Fruit fly (Drosophila melanogaster) whole organism, wandering third instar larva: ENCODE measurements around the gene Eig71Ed.

Experiments
- Abd-B ChIP-seq: fragments of >200 bp; optimal IDR thresholded peaks from 2 replicates; lab custom pipeline; 2017; ENCODE audit warnings: missing biosample characterization, missing genetic modification characterization
- CG32264 ChIP-seq: fragments of 200-800 bp; sonication (Bioruptor generic); optimal IDR thresholded peaks from 2 replicates; lab custom pipeline; 2016; ENCODE audit warnings: missing biosample characterization, missing genetic modification characterization
- CG9705 ChIP-seq: fragments of 200-800 bp; sonication (Bioruptor generic); optimal IDR thresholded peaks from 2 replicates; lab custom pipeline; 2018; ENCODE audit warnings: missing biosample characterization, mild to moderate bottlenecking, missing genetic modification characterization
- CrebA ChIP-seq: fragments of 200-800 bp; sonication (Bioruptor generic); optimal IDR thresholded peaks from 2 replicates; lab custom pipeline; 2016; ENCODE audit warnings: missing biosample characterization, mild to moderate bottlenecking, missing genetic modification characterization, borderline replicate concordance
- Dif ChIP-seq: fragments of 200-275, 200-300 bp; sonication (Bioruptor generic); optimal IDR thresholded peaks from 2 replicates; lab custom pipeline; 2018; ENCODE audit warnings: missing biosample characterization, missing genetic modification characterization; ENCODE audit not compliant: partially characterized antibody
- Hnf4 ChIP-seq: fragments of 200-800 bp; sonication (Bioruptor generic); optimal IDR thresholded peaks from 2 replicates; lab custom pipeline; 2016; ENCODE audit warnings: missing biosample characterization, mild to moderate bottlenecking, missing genetic modification characterization
- Hr78 ChIP-seq: fragments of >200 bp; optimal IDR thresholded peaks from 2 replicates; lab custom pipeline; 2017; ENCODE audit warnings: missing biosample characterization, missing genetic modification characterization
- Hr83 ChIP-seq: fragments of 200-300 bp; sonication (Bioruptor generic); optimal IDR thresholded peaks from 2 replicates; lab custom pipeline; 2016; ENCODE audit warnings: missing biosample characterization, mild to moderate bottlenecking, missing genetic modification characterization, moderate library complexity; ENCODE audit not compliant: poor library complexity, severe bottlenecking
- Jra ChIP-seq: sonication (Bioruptor generic); optimal IDR thresholded peaks from 2 replicates; lab custom pipeline; 2016; ENCODE audit warnings: missing biosample characterization, missing genetic modification characterization
- Myc ChIP-seq: fragments of >200 bp; optimal IDR thresholded peaks from 2 replicates; lab custom pipeline; 2017
- N ChIP-seq: fragments of >200 bp; optimal IDR thresholded peaks from 2 replicates; lab custom pipeline; 2018; ENCODE audit warnings: missing biosample characterization, missing external identifiers, missing genetic modification characterization
- OdsH ChIP-seq: fragments of 200-800 bp; sonication (Bioruptor generic); optimal IDR thresholded peaks from 2 replicates; lab custom pipeline; 2016; ENCODE audit warnings: missing biosample characterization, mild to moderate bottlenecking, missing genetic modification characterization
- Rel ChIP-seq, 2 experiments: fragments of 200-800 bp; sonication (Bioruptor generic) in 1 of 2; optimal IDR thresholded peaks; 2 replicates in 1 of 2; 3 replicates in 1 of 2; lab custom pipeline; 2016 to 2019; ENCODE audit warnings: mild to moderate bottlenecking in 2 of 2, missing biosample characterization in 2 of 2, missing genetic modification characterization in 2 of 2, moderate library complexity in 1 of 2
- br ChIP-seq: fragments of 200-800 bp; sonication (Bioruptor generic); optimal IDR thresholded peaks from 2 replicates; lab custom pipeline; 2016; ENCODE audit warnings: missing biosample characterization, missing genetic modification characterization
- brk ChIP-seq: fragments of 200-800 bp; sonication (Bioruptor generic); optimal IDR thresholded peaks from 2 replicates; lab custom pipeline; 2016; ENCODE audit warnings: missing biosample characterization, mild to moderate bottlenecking, missing genetic modification characterization
- dl ChIP-seq, 2 experiments: fragments of 175-275, 200-275 bp in 1 of 2; fragments of 200-275 bp in 1 of 2; sonication (Bioruptor generic); optimal IDR thresholded peaks; lab custom pipeline; 2018; ENCODE audit warnings: mild to moderate bottlenecking in 2 of 2, missing biosample characterization in 2 of 2, missing genetic modification characterization in 2 of 2, moderate library complexity in 2 of 2; ENCODE audit not compliant: partially characterized antibody in 2 of 2, insufficient read depth in 1 of 2
- dmrt93B ChIP-seq: fragments of 200-800 bp; sonication (Bioruptor generic); optimal IDR thresholded peaks from 2 replicates; lab custom pipeline; 2018; ENCODE audit warnings: missing biosample characterization, mild to moderate bottlenecking, missing genetic modification characterization
- ey ChIP-seq: fragments of 200-800 bp; sonication (Bioruptor generic); optimal IDR thresholded peaks from 2 replicates; lab custom pipeline; 2016; ENCODE audit warnings: missing biosample characterization, missing genetic modification characterization
- fru ChIP-seq: fragments of 200-800 bp; sonication (Bioruptor generic); optimal IDR thresholded peaks from 3 replicates; lab custom pipeline; 2016; ENCODE audit warnings: missing biosample characterization, mild to moderate bottlenecking, missing genetic modification characterization
- h ChIP-seq: fragments of 200-800 bp; sonication (Bioruptor generic); optimal IDR thresholded peaks from 3 replicates; lab custom pipeline; 2016; ENCODE audit warnings: missing biosample characterization, mild to moderate bottlenecking, missing genetic modification characterization
- lola ChIP-seq: fragments of >200 bp; optimal IDR thresholded peaks from 2 replicates; lab custom pipeline; 2017; ENCODE audit warnings: missing biosample characterization, missing genetic modification characterization
- pan ChIP-seq: fragments of >200 bp; optimal IDR thresholded peaks from 2 replicates; lab custom pipeline; 2017
- psq ChIP-seq: fragments of 200-800 bp; sonication (Bioruptor generic); optimal IDR thresholded peaks from 3 replicates; lab custom pipeline; 2017; ENCODE audit warnings: missing biosample characterization, mild to moderate bottlenecking, missing genetic modification characterization, moderate library complexity
- rgr ChIP-seq: fragments of 200-800 bp; sonication (Bioruptor generic); optimal IDR thresholded peaks from 3 replicates; lab custom pipeline; 2016; ENCODE audit warnings: missing biosample characterization, mild to moderate bottlenecking, missing genetic modification characterization
- sage ChIP-seq: fragments of 200-800 bp; sonication (Bioruptor generic); optimal IDR thresholded peaks from 2 replicates; lab custom pipeline; 2016; ENCODE audit warnings: missing biosample characterization, mild to moderate bottlenecking, missing genetic modification characterization
- sv ChIP-seq: fragments of 200-800 bp; sonication (Bioruptor generic); optimal IDR thresholded peaks from 3 replicates; lab custom pipeline; 2016; ENCODE audit warnings: missing biosample characterization, missing genetic modification characterization
- tai ChIP-seq: sonication (Bioruptor generic); optimal IDR thresholded peaks from 2 replicates; lab custom pipeline; 2016; ENCODE audit warnings: missing biosample characterization, missing genetic modification characterization
- usp ChIP-seq: fragments of >200 bp; optimal IDR thresholded peaks from 2 replicates; lab custom pipeline; 2017; ENCODE audit warnings: missing biosample characterization, missing genetic modification characterization

Eig71Ed gene

DNA sequence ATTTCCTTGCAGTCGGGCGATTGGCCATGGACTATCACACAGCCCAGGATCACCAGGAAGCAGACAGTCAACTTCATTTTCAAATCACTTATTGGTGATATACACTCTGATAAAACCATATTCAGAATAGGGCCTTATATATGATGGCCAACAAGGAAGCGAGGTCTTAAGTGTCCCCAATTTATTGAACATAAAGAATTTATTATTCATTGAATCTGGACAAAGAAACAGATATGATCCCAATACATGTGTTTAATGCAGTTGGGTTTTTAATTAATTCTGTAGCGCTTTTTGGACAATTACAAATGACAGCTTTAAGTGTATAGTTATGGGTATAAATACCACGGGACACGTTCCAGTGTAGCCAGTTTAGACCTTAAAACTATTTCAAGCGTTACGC, 7.0 kb downstream of the Eig71Ed start, which contains the start of the genes Eig71Eh and Eig71Ei:
Gene Eig71Eh, minus strand, starts transcription at position 101 of the 400 bp plus-strand sequence.
Gene Eig71Ei, plus strand, starts transcription at position 367 of the 400 bp plus-strand sequence.
- TF ChIP-seq Myc (lab: Kevin White, UChicago) (no peak), CG9705 (GFP tag; lab: Kevin White, UChicago) (no peak), sage (GFP tag; lab: Kevin White, UChicago) (no peak), brk (GFP tag; lab: Kevin White, UChicago) (no peak), sv (GFP tag; lab: Kevin White, UChicago) (no peak), tai (GFP tag; lab: Kevin White, UChicago) (no peak), dl (GFP tag; optimal IDR thresholded peaks at IDR 0.05; lab: Kevin White, UChicago; ENCODE audit: insufficient read depth in 1 of 2, partially characterized antibody in 2 of 2) (no peak), pan (lab: Kevin White, UChicago) (no peak), lola (GFP tag; lab: Kevin White, UChicago) (no peak), fru (GFP tag; lab: Kevin White, UChicago) (no peak), CG32264 (GFP tag; lab: Kevin White, UChicago) (no peak), Hnf4 (GFP tag; lab: Kevin White, UChicago) (no peak), Rel (GFP tag; optimal IDR thresholded peaks at IDR 0.05; lab: Kevin White, UChicago) (no peak), Rel (tag; optimal IDR thresholded peaks at IDR 0.05; lab: Kevin White, UChicago) (no peak)

DNA sequence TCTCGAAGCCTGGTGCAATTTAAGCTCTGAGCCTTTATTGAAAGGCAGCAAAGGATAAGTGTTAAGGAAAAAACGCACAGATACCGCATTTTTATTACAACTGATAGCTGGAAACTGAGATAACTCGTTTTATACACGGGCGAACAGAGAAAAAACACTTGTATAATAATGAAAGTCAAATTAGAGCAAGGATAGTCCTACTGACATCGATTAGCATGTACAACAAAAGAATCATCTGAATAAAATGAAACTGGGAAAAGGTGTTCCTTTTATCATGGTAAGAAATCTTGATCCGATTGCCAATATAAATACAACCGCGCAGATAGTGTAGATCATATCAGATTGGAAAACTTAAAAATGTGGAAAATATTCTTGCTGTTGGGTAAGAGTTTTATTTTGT, 8.6 kb downstream of the Eig71Ed start, which contains the start of the genes Eig71Ej and Eig71Ek:
Gene Eig71Ej, minus strand, starts transcription at position 101 of the 400 bp plus-strand sequence.
Gene Eig71Ek, plus strand, starts transcription at position 334 of the 400 bp plus-strand sequence.
- TF ChIP-seq usp (no peak), OdsH (GFP tag; lab: Kevin White, UChicago) (no peak), CG32264 (GFP tag; lab: Kevin White, UChicago) (no peak), ey (GFP tag; lab: Kevin White, UChicago) (no peak), Hr78 (GFP tag; lab: Kevin White, UChicago) (no peak), dl (GFP tag; optimal IDR thresholded peaks at IDR 0.05; lab: Kevin White, UChicago; ENCODE audit: insufficient read depth in 1 of 2, partially characterized antibody in 2 of 2) (no peak)

DNA sequence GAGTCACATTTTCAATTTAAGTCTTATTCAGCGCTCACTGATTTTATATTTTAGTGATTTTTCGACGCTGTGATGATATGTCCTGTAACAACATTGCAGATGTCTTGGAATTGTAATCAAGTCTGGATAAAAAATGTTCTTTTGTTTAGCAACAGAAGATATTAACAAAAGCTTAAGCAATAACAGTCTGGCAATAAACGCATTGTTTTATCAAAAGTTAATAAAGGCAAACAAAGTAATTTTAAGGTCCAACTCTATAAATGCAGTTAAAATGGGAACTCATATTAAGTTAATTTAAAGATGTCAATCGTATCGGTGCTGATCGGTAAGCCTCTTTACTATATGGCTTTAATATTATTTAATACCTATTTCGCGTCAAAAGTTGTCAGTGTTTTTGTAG, 9.2 kb downstream of the Eig71Ed start, which contains the start of gene CG43082:
Gene CG43082, plus strand, starts transcription at position 301 of the 400 bp plus-strand sequence.
- TF ChIP-seq CrebA (GFP tag; lab: Kevin White, UChicago), result no peak
- TF ChIP-seq dl (GFP tag; optimal IDR thresholded peaks at IDR 0.05; lab: Kevin White, UChicago; ENCODE audit: insufficient read depth in 1 of 2, partially characterized antibody in 2 of 2), result no peak
- TF ChIP-seq brk (GFP tag; lab: Kevin White, UChicago), result no peak
- no peak for TF ChIP-seq sv (GFP tag; lab: Kevin White, UChicago)
- no peak for TF ChIP-seq fru (GFP tag; lab: Kevin White, UChicago)
- no peak for TF ChIP-seq Dif (GFP tag; lab: Kevin White, UChicago)
- no peak for TF ChIP-seq usp
- no peak for TF ChIP-seq rgr (GFP tag; lab: Kevin White, UChicago)
- TF ChIP-seq h (GFP tag; lab: Kevin White, UChicago), result no peak
- no peak for TF ChIP-seq N (GFP tag; lab: Kevin White, UChicago)
- TF ChIP-seq dmrt93B (GFP tag; lab: Kevin White, UChicago), result no peak
- no peak for TF ChIP-seq Hr83 (GFP tag; lab: Kevin White, UChicago)
- TF ChIP-seq psq (GFP tag; lab: Kevin White, UChicago), result no peak
- TF ChIP-seq tai (GFP tag; lab: Kevin White, UChicago), result no peak
- no peak for TF ChIP-seq br
- no peak for TF ChIP-seq Hnf4 (GFP tag; lab: Kevin White, UChicago)
- no peak for TF ChIP-seq Rel (GFP tag; optimal IDR thresholded peaks at IDR 0.05; lab: Kevin White, UChicago)
- no peak for TF ChIP-seq Rel (tag; optimal IDR thresholded peaks at IDR 0.05; lab: Kevin White, UChicago)

DNA sequence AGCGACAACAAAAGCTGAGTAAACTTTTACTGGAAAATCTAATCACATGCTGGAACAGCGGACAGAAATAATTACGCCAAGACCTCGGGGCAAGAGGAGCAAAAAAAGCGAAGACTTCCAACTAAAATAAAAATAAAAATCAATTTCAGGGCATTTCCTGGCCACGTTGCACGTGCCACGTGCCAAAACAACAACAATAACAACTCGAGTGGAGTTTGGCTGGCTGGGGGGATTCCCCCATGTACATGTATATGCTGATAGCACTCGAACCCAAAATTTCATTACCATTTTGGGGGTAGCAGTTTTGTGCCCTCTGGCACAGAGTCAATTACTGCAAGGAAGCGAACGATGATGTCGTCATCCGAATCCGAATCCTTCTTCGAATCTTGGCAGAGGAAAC, 10.2 kb downstream of the Eig71Ed start:
- TF ChIP-seq br (no peak), pan (lab: Kevin White, UChicago) (no peak), dmrt93B (GFP tag; lab: Kevin White, UChicago) (no peak), Jra (GFP tag; lab: Kevin White, UChicago) (no peak), h (GFP tag; lab: Kevin White, UChicago) (no peak), Hr83 (GFP tag; lab: Kevin White, UChicago) (no peak), OdsH (GFP tag; lab: Kevin White, UChicago) (no peak), lola (GFP tag; lab: Kevin White, UChicago) (no peak), Abd-B (GFP tag; lab: Kevin White, UChicago) (no peak), brk (GFP tag; lab: Kevin White, UChicago) (no peak), CG9705 (GFP tag; lab: Kevin White, UChicago) (no peak)
